Worm (Caenorhabditis elegans) whole organism, L4 larva: ENCODE measurements around the gene B0034.4.

Source experiments
- T20F7.1 ChIP-seq: fragments of 200-800 bp; sonication (Bioruptor generic); optimal IDR thresholded peaks from 2 replicates; lab custom pipeline; 2018; ENCODE audit warnings: mild to moderate bottlenecking, missing genetic modification characterization, missing compliant biosample characterization
- Y5F2A.4 ChIP-seq: fragments of 200-800 bp; sonication (Bioruptor generic); optimal IDR thresholded peaks from 2 replicates; lab custom pipeline; 2018; ENCODE audit warnings: mild to moderate bottlenecking, missing genetic modification characterization, missing compliant biosample characterization
- aha-1 ChIP-seq: fragments of 150-350 bp; peaks from one replicate; lab custom pipeline; 2014; ENCODE audit warnings: missing biosample characterization, missing genetic modification characterization
- arid-1 ChIP-seq: fragments of 200-800 bp; sonication (Bioruptor generic); conservative IDR thresholded peaks from 2 replicates; pipeline ENCODE4 v1.3.6; 2022; ENCODE audit warnings: missing genetic modification reagents, missing genetic modification characterization, missing compliant biosample characterization
- ceh-20 ChIP-seq: fragments of 200-800 bp; sonication (Bioruptor generic); IDR thresholded peaks from 2 replicates; pipeline ENCODE4 v1.3.6; 2022; ENCODE audit warnings: missing genetic modification reagents, missing genetic modification characterization, missing compliant biosample characterization
- ceh-28 ChIP-seq: fragments of 150-350 bp; optimal IDR thresholded peaks from 2 replicates; lab custom pipeline; 2014; ENCODE audit warnings: missing biosample characterization, missing genetic modification reagents, missing genetic modification characterization
- ceh-62 ChIP-seq: sonication (generic microtip); optimal IDR thresholded peaks from 2 replicates; lab custom pipeline; 2017; ENCODE audit warnings: missing biosample characterization, missing genetic modification characterization
- ceh-82 ChIP-seq: sonication (generic microtip); optimal IDR thresholded peaks from 2 replicates; lab custom pipeline; 2017; ENCODE audit warnings: missing biosample characterization, missing genetic modification characterization
- cey-2 ChIP-seq: sonication (generic microtip); optimal IDR thresholded peaks from 3 replicates; lab custom pipeline; 2017; ENCODE audit warnings: missing genetic modification characterization, mild to moderate bottlenecking, missing compliant biosample characterization, antibody characterized with exemption, borderline replicate concordance; ENCODE audit not compliant: insufficient read depth
- ctbp-1 ChIP-seq: fragments of 200-800 bp; sonication (Bioruptor generic); IDR thresholded peaks from 2 replicates; pipeline ENCODE4 v1.3.6; 2022; ENCODE audit warnings: missing genetic modification reagents, missing genetic modification characterization, missing compliant biosample characterization
- daf-16 ChIP-seq, 3 experiments: sonication (generic microtip); optimal IDR thresholded peaks; 2 replicates each; lab custom pipeline; 2016 to 2017; ENCODE audit warnings: missing genetic modification characterization in 3 of 3, missing genetic modification reagents in 3 of 3, mild to moderate bottlenecking in 2 of 3, missing compliant biosample characterization in 2 of 3, missing biosample characterization in 1 of 3, moderate library complexity in 1 of 3
- dmd-6 ChIP-seq: fragments of 200-800 bp; sonication (Bioruptor generic); IDR thresholded peaks from 2 replicates; pipeline ENCODE4 v1.3.6; 2022; ENCODE audit warnings: missing genetic modification reagents, missing genetic modification characterization, missing compliant biosample characterization
- egl-27 ChIP-seq: sonication (generic microtip); optimal IDR thresholded peaks from 3 replicates; lab custom pipeline; 2017; ENCODE audit warnings: missing biosample characterization, missing genetic modification reagents, missing genetic modification characterization
- egl-43 ChIP-seq: fragments of 200-800 bp; sonication (Bioruptor generic); IDR thresholded peaks from 2 replicates; pipeline ENCODE4 v1.3.6; 2022; ENCODE audit warnings: missing genetic modification reagents, missing genetic modification characterization, missing compliant biosample characterization
- fkh-10 ChIP-seq: fragments of 150-350 bp; optimal IDR thresholded peaks from 2 replicates; lab custom pipeline; 2014; ENCODE audit warnings: missing biosample characterization, missing genetic modification reagents, missing genetic modification characterization
- fos-1 ChIP-seq: fragments of 150-350 bp; optimal IDR thresholded peaks from 2 replicates; lab custom pipeline; 2014; ENCODE audit warnings: missing biosample characterization, missing genetic modification characterization
- gei-8 ChIP-seq: fragments of 200-800 bp; sonication (Bioruptor generic); optimal IDR thresholded peaks from 2 replicates; lab custom pipeline; 2018; ENCODE audit warnings: mild to moderate bottlenecking, missing genetic modification characterization, missing compliant biosample characterization
- hlh-11 ChIP-seq: fragments of 200-800 bp; sonication (Bioruptor generic); optimal IDR thresholded peaks from 2 replicates; lab custom pipeline; 2018; ENCODE audit warnings: mild to moderate bottlenecking, missing genetic modification characterization, missing compliant biosample characterization
- hlh-30 ChIP-seq: sonication (generic microtip); optimal IDR thresholded peaks from 2 replicates; lab custom pipeline; 2017; ENCODE audit warnings: antibody characterized with exemption, mild to moderate bottlenecking, missing genetic modification characterization, missing compliant biosample characterization; ENCODE audit not compliant: insufficient read depth
- hmg-1.1 ChIP-seq: fragments of 200-800 bp; sonication (Bioruptor generic); IDR thresholded peaks from 2 replicates; pipeline ENCODE4 v1.3.6; 2022; ENCODE audit warnings: missing genetic modification reagents, missing genetic modification characterization, missing compliant biosample characterization
- jun-1 ChIP-seq: fragments of 150-350 bp; optimal IDR thresholded peaks from 2 replicates; lab custom pipeline; 2014; ENCODE audit warnings: missing biosample characterization, missing genetic modification reagents, missing genetic modification characterization
- lin-29 ChIP-seq: fragments of 200-800 bp; sonication (Bioruptor generic); IDR thresholded peaks from 2 replicates; pipeline ENCODE4 v1.3.6; 2022; ENCODE audit warnings: missing genetic modification reagents, missing genetic modification characterization, missing compliant biosample characterization
- lin-39 ChIP-seq: fragments of 150-350 bp; optimal IDR thresholded peaks from 2 replicates; lab custom pipeline; 2014; ENCODE audit warnings: missing biosample characterization, missing genetic modification reagents, missing genetic modification characterization
- lsy-2 ChIP-seq, 2 experiments: fragments of 150-350 bp in 1 of 2; sonication (generic microtip) in 1 of 2; optimal IDR thresholded peaks; 2 replicates each; lab custom pipeline; 2014 to 2017; ENCODE audit warnings: missing biosample characterization in 2 of 2, missing genetic modification characterization in 2 of 2
- mep-1 ChIP-seq: fragments of 150-350 bp; sonication (generic microtip); optimal IDR thresholded peaks from 3 replicates; lab custom pipeline; 2014; ENCODE audit warnings: missing biosample characterization, missing genetic modification characterization
- mes-2 ChIP-seq: sonication (generic microtip); optimal IDR thresholded peaks from 2 replicates; lab custom pipeline; 2016; ENCODE audit warnings: missing genotype, mild to moderate bottlenecking, missing genetic modification characterization, missing compliant biosample characterization; ENCODE audit not compliant: poor library complexity, severe bottlenecking
- mxl-3 ChIP-seq: fragments of 200-800 bp; sonication (Bioruptor generic); optimal IDR thresholded peaks from 2 replicates; lab custom pipeline; 2018; ENCODE audit warnings: mild to moderate bottlenecking, missing genetic modification characterization, missing compliant biosample characterization
- nhr-11 ChIP-seq: fragments of 150-350 bp; optimal IDR thresholded peaks from 2 replicates; lab custom pipeline; 2014; ENCODE audit warnings: missing biosample characterization, missing genetic modification characterization
- nhr-111 ChIP-seq: fragments of 200-800 bp; sonication (Bioruptor generic); optimal IDR thresholded peaks from 2 replicates; lab custom pipeline; 2018; ENCODE audit warnings: mild to moderate bottlenecking, missing genetic modification characterization, missing compliant biosample characterization
- nhr-237 ChIP-seq: sonication (generic microtip); optimal IDR thresholded peaks from 2 replicates; lab custom pipeline; 2017; ENCODE audit warnings: missing biosample characterization, missing genetic modification characterization
- nhr-25 ChIP-seq: sonication (generic microtip); optimal IDR thresholded peaks from 2 replicates; lab custom pipeline; 2017; ENCODE audit warnings: missing genetic modification characterization, mild to moderate bottlenecking, missing compliant biosample characterization, antibody characterized with exemption, moderate library complexity, borderline replicate concordance; ENCODE audit not compliant: insufficient read depth
- nhr-28 ChIP-seq: fragments of 150-350 bp; optimal IDR thresholded peaks from 2 replicates; lab custom pipeline; 2014; ENCODE audit warnings: missing biosample characterization, missing genetic modification characterization
- nhr-6 ChIP-seq: fragments of 150-350 bp; optimal IDR thresholded peaks from 2 replicates; lab custom pipeline; 2014; ENCODE audit warnings: missing biosample characterization, missing genetic modification characterization
- nhr-76 ChIP-seq: fragments of 150-350 bp; optimal IDR thresholded peaks from 2 replicates; lab custom pipeline; 2014; ENCODE audit warnings: missing biosample characterization, missing genetic modification characterization
- nhr-77 ChIP-seq: fragments of 150-350 bp; optimal IDR thresholded peaks from 2 replicates; lab custom pipeline; 2014; ENCODE audit warnings: missing biosample characterization, missing genetic modification characterization
- pha-4 ChIP-seq, 2 experiments: fragments of 150-350 bp in 1 of 2; fragments of 200-800 bp in 1 of 2; sonication (Bioruptor generic) in 1 of 2; IDR thresholded peaks in 1 of 2; optimal IDR thresholded peaks in 1 of 2; 2 replicates each; pipeline versions ENCODE4 v1.3.6 to Lab custom; 2014 to 2022; ENCODE audit warnings: missing genetic modification characterization in 2 of 2, missing genetic modification reagents in 2 of 2, missing biosample characterization in 1 of 2, missing compliant biosample characterization in 1 of 2
- php-3 ChIP-seq: fragments of 200-800 bp; sonication (Bioruptor generic); IDR thresholded peaks from 2 replicates; pipeline ENCODE4 v1.3.6; 2022; ENCODE audit warnings: missing genetic modification reagents, missing genetic modification characterization, missing compliant biosample characterization
- pqm-1 ChIP-seq: sonication (generic microtip); optimal IDR thresholded peaks from 2 replicates; lab custom pipeline; 2017; ENCODE audit warnings: missing biosample characterization, missing genetic modification characterization
- rbr-2 ChIP-seq: sonication (generic microtip); optimal IDR thresholded peaks from 2 replicates; lab custom pipeline; 2016; ENCODE audit warnings: missing genotype, missing genetic modification characterization, missing compliant biosample characterization
- saeg-2 ChIP-seq: fragments of 200-800 bp; sonication (Bioruptor generic); IDR thresholded peaks from 2 replicates; pipeline ENCODE4 v1.3.6; 2022; ENCODE audit warnings: missing genetic modification reagents, missing genetic modification characterization, missing compliant biosample characterization
- set-16 ChIP-seq: fragments of 200-800 bp; sonication (Bioruptor generic); IDR thresholded peaks from 2 replicates; pipeline ENCODE4 v1.3.6; 2022; ENCODE audit warnings: missing genetic modification reagents, missing genetic modification characterization, missing compliant biosample characterization
- spr-1 ChIP-seq: sonication (generic microtip); optimal IDR thresholded peaks from 2 replicates; lab custom pipeline; 2016; ENCODE audit warnings: mild to moderate bottlenecking, missing genetic modification characterization, missing compliant biosample characterization
- spr-3 ChIP-seq: fragments of 200-800 bp; sonication (Bioruptor generic); optimal IDR thresholded peaks from 2 replicates; lab custom pipeline; 2018; ENCODE audit warnings: mild to moderate bottlenecking, missing genetic modification characterization, missing compliant biosample characterization
- tra-1 ChIP-seq: fragments of 200-800 bp; sonication (Bioruptor generic); IDR thresholded peaks from 2 replicates; pipeline ENCODE4 v1.3.6; 2022; ENCODE audit warnings: missing genetic modification reagents, missing genetic modification characterization, missing compliant biosample characterization
- unc-39 ChIP-seq: sonication (generic microtip); optimal IDR thresholded peaks from 2 replicates; lab custom pipeline; 2017; ENCODE audit warnings: missing biosample characterization, missing genetic modification characterization
- unc-62 ChIP-seq, 3 experiments: fragments of 150-350 bp in 1 of 3; sonication (generic microtip); optimal IDR thresholded peaks in 2 of 3; peaks in 1 of 3; 1 replicate in 1 of 3; 2 replicates in 2 of 3; lab custom pipeline; 2014 to 2017; ENCODE audit warnings: missing biosample characterization in 3 of 3, missing genetic modification characterization in 3 of 3, missing genetic modification reagents in 3 of 3, missing genotype in 1 of 3
- vab-7 ChIP-seq: fragments of 200-800 bp; sonication (Bioruptor generic); IDR thresholded peaks from 2 replicates; pipeline ENCODE4 v1.3.6; 2022; ENCODE audit warnings: missing genetic modification reagents, missing genetic modification characterization, missing compliant biosample characterization
- zag-1 ChIP-seq: fragments of 150-350 bp; optimal IDR thresholded peaks from 2 replicates; lab custom pipeline; 2014; ENCODE audit warnings: missing biosample characterization, missing genetic modification characterization
- zip-11 ChIP-seq: fragments of 200-800 bp; sonication (Bioruptor generic); IDR thresholded peaks from 2 replicates; pipeline ENCODE4 v1.3.6; 2022; ENCODE audit warnings: missing genetic modification characterization, missing compliant biosample characterization
- ztf-7 ChIP-seq: fragments of 150-350 bp; optimal IDR thresholded peaks from 2 replicates; lab custom pipeline; 2014; ENCODE audit warnings: missing biosample characterization, missing genetic modification characterization

Gene B0034.4

DNA sequence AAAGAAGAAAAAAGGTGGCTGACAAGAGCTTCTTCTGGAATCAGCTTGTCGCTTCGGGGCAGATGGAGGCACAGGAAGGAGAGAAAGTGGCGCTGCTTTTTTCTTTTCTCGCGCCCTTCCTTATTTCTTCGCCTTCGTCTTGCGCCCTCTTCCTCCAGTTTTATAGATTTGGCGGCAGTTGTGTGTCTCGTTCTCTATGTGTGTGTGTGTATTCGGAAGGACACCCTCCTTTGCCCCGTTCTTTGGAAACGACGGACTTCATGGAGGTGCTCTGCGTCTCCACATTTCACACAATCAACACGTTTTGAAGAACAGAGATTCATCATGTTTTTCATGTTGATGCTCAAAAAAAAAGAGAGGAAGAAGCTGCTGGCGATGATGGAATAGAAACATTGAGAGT lies 20.6 kb downstream of the B0034.4 start:
- peak; percentile 47 for TF ChIP-seq fkh-10
- no peak for TF ChIP-seq ztf-7 (tag; lab: Kevin White, UChicago)
- TF ChIP-seq gei-8 (GFP tag; lab: Kevin White, UChicago): no peak
- TF ChIP-seq hlh-11 (tag; lab: Kevin White, UChicago): peak; percentile 22
- no peak for TF ChIP-seq lin-29
- no peak for TF ChIP-seq mxl-3 (GFP tag; lab: Kevin White, UChicago)
- no peak for TF ChIP-seq nhr-25
- TF ChIP-seq spr-1: no peak
- no peak for TF ChIP-seq vab-7 (GFP tag; lab: Robert Waterston, UW)
- TF ChIP-seq nhr-111 (GFP tag; lab: Kevin White, UChicago): no peak
- TF ChIP-seq jun-1 (tag; lab: Kevin White, UChicago): no peak
- TF ChIP-seq unc-39: no peak
- TF ChIP-seq lsy-2 (tag; optimal IDR thresholded peaks at IDR 0.05; lab: Kevin White, UChicago): peak; percentile 31 to 53
- no peak for TF ChIP-seq ctbp-1 (GFP tag; lab: Robert Waterston, UW)
- no peak for TF ChIP-seq Y5F2A.4
- TF ChIP-seq dmd-6 (GFP tag; lab: Robert Waterston, UW): no peak
- TF ChIP-seq saeg-2 (GFP tag; lab: Robert Waterston, UW): no peak
- TF ChIP-seq ceh-28: no peak
- no peak for TF ChIP-seq zip-11 (GFP tag; lab: Robert Waterston, UW)
- peak; percentile 18 for TF ChIP-seq mep-1 (tag; lab: Kevin White, UChicago)
- peak; percentile 23 for TF ChIP-seq hlh-30 (tag; lab: Kevin White, UChicago)
- no peak for TF ChIP-seq ceh-82 (tag; lab: Kevin White, UChicago)
- TF ChIP-seq zag-1 (tag; lab: Kevin White, UChicago): no peak
- no peak for TF ChIP-seq pqm-1 (tag; lab: Kevin White, UChicago)
- TF ChIP-seq cey-2 (tag; lab: Kevin White, UChicago): no peak
- TF ChIP-seq rbr-2 (tag; lab: Kevin White, UChicago): peak; percentile 41
- no peak for TF ChIP-seq egl-27 (tag; lab: Kevin White, UChicago)
- TF ChIP-seq nhr-6: no peak
- TF ChIP-seq mes-2 (tag; lab: Kevin White, UChicago): peak; percentile 48
- no peak for TF ChIP-seq nhr-28
- no peak for TF ChIP-seq nhr-77 (tag; lab: Kevin White, UChicago)
- TF ChIP-seq unc-62 (GFP tag; optimal IDR thresholded peaks at IDR 0.05 in 1 of 2; lab: Kevin White, UChicago): peak in 1 of 2 experiments; percentile 78
- no peak for TF ChIP-seq unc-62 (tag; optimal IDR thresholded peaks at IDR 0.05; lab: Kevin White, UChicago)
- TF ChIP-seq lin-39 (tag; lab: Kevin White, UChicago): no peak
- no peak for TF ChIP-seq ceh-62
- no peak for TF ChIP-seq aha-1 (tag; lab: Kevin White, UChicago)
- no peak for TF ChIP-seq fos-1 (tag; lab: Kevin White, UChicago)
- no peak for TF ChIP-seq php-3
- no peak for TF ChIP-seq arid-1 (GFP tag; lab: Robert Waterston, UW)
- TF ChIP-seq egl-43 (GFP tag; lab: Robert Waterston, UW): peak; percentile 29; the same call in 1 of the 2 replicates
- 0 out of 2 replicates have a peak, but pooled peaks have one; percentile 35 for TF ChIP-seq tra-1
- TF ChIP-seq nhr-237 (tag; lab: Kevin White, UChicago): no peak
- no peak for TF ChIP-seq spr-3 (GFP tag; lab: Kevin White, UChicago)
- TF ChIP-seq hmg-1.1 (GFP tag; lab: Robert Waterston, UW): peak; percentile 45; the same call in 1 of the 2 replicates
- no peak for TF ChIP-seq daf-16 (GFP tag; optimal IDR thresholded peaks at IDR 0.05; lab: Kevin White, UChicago)
- TF ChIP-seq daf-16 (tag; optimal IDR thresholded peaks at IDR 0.05; lab: Kevin White, UChicago): no peak
- peak; percentile 44 for TF ChIP-seq set-16
- TF ChIP-seq T20F7.1 (GFP tag; lab: Kevin White, UChicago): no peak
- no peak for TF ChIP-seq ceh-20
- no peak for TF ChIP-seq nhr-76 (tag; lab: Kevin White, UChicago)
- no peak for TF ChIP-seq pha-4 (GFP tag; IDR thresholded peaks at IDR 0.05; lab: Robert Waterston, UW)
- no peak for TF ChIP-seq pha-4 (tag; optimal IDR thresholded peaks at IDR 0.05; lab: Kevin White, UChicago)
- TF ChIP-seq nhr-11: peak; percentile 61
